Fruit fly (Drosophila melanogaster) whole organism, embryonic: ENCODE data around the gene CG4332.

Source experiments
- Aef1 ChIP-seq: fragments of 200-800 bp; sonication (Bioruptor generic); IDR thresholded peaks from 3 replicates; pipeline ENCODE4 v1.3.6; 2022; ENCODE audit warnings: missing biosample characterization, missing genetic modification characterization
- B-H1 ChIP-seq: fragments of 200-800 bp; sonication (Bioruptor generic); IDR thresholded peaks from 3 replicates; pipeline ENCODE4 v1.3.6; 2022; ENCODE audit warnings: missing biosample characterization, missing genetic modification characterization
- C15 ChIP-seq: fragments of 200-800 bp; sonication (Bioruptor generic); IDR thresholded peaks from 3 replicates; pipeline ENCODE4 v1.3.6; 2022; ENCODE audit warnings: missing biosample characterization, missing genetic modification characterization
- CG10462 ChIP-seq: fragments of 200-800 bp; sonication (Bioruptor generic); optimal IDR thresholded peaks from 2 replicates; lab custom pipeline; 2016; ENCODE audit warnings: missing biosample characterization, missing genetic modification characterization
- CG11504 ChIP-seq: fragments of 200-800 bp; sonication (Bioruptor generic); optimal IDR thresholded peaks from 3 replicates; lab custom pipeline; 2019; ENCODE audit warnings: missing biosample characterization, mild to moderate bottlenecking, missing genetic modification characterization, moderate library complexity
- CG13296 ChIP-seq: fragments of 200-800 bp; sonication (Bioruptor generic); optimal IDR thresholded peaks from 3 replicates; lab custom pipeline; 2018; ENCODE audit warnings: missing biosample characterization, mild to moderate bottlenecking, missing genetic modification characterization
- CG13894 ChIP-seq: fragments of 200-800 bp; sonication (Bioruptor generic); optimal IDR thresholded peaks from 3 replicates; lab custom pipeline; 2018; ENCODE audit warnings: missing biosample characterization, mild to moderate bottlenecking, missing genetic modification characterization, moderate library complexity
- CG14860 ChIP-seq: fragments of 200-800 bp; sonication (Bioruptor generic); IDR thresholded peaks from 3 replicates; pipeline ENCODE4 v1.3.6; 2022; ENCODE audit warnings: missing biosample characterization, missing genetic modification characterization; ENCODE audit not compliant: partially characterized antibody
- CG17829 ChIP-seq: fragments of 200-800 bp; optimal IDR thresholded peaks from 2 replicates; lab custom pipeline; 2019; ENCODE audit warnings: missing biosample characterization, mild to moderate bottlenecking, missing genetic modification characterization, moderate library complexity
- CG2678 ChIP-seq: fragments of 200-800 bp; sonication (Bioruptor generic); optimal IDR thresholded peaks from 3 replicates; lab custom pipeline; 2019; ENCODE audit warnings: missing biosample characterization, mild to moderate bottlenecking, missing genetic modification characterization, moderate library complexity
- CG31365 ChIP-seq: fragments of 200-800 bp; sonication (Bioruptor generic); optimal IDR thresholded peaks from 2 replicates; lab custom pipeline; 2018; ENCODE audit warnings: missing biosample characterization, mild to moderate bottlenecking, missing genetic modification characterization
- CG31388 ChIP-seq: fragments of 200-800 bp; sonication (Bioruptor generic); optimal IDR thresholded peaks from 2 replicates; lab custom pipeline; 2016; ENCODE audit warnings: missing biosample characterization, missing genetic modification characterization
- CG42726 ChIP-seq: fragments of 200-800 bp; sonication (Bioruptor generic); IDR thresholded peaks from 2 replicates; pipeline ENCODE4 v1.3.6; 2022; ENCODE audit warnings: missing biosample characterization, missing genetic modification characterization; ENCODE audit not compliant: partially characterized antibody
- CG6689 ChIP-seq: fragments of 200-800 bp; sonication (Bioruptor generic); IDR thresholded peaks from 2 replicates; pipeline ENCODE4 v1.3.6; 2022; ENCODE audit warnings: missing biosample characterization, missing genetic modification characterization
- CG6854 ChIP-seq: fragments of 200-800 bp; sonication (Bioruptor generic); optimal IDR thresholded peaks from 3 replicates; lab custom pipeline; 2017; ENCODE audit warnings: missing biosample characterization, mild to moderate bottlenecking, missing genetic modification characterization
- CG7271 ChIP-seq: fragments of 200-800 bp; sonication (Bioruptor generic); optimal IDR thresholded peaks from 2 replicates; lab custom pipeline; 2018; ENCODE audit warnings: missing biosample characterization, mild to moderate bottlenecking, missing genetic modification characterization, moderate library complexity
- CG7786 ChIP-seq: fragments of 200-800 bp; sonication (Bioruptor generic); optimal IDR thresholded peaks from 2 replicates; lab custom pipeline; 2016; ENCODE audit warnings: missing biosample characterization, missing genetic modification characterization
- CG8359 ChIP-seq: fragments of 200-800 bp; sonication (Bioruptor generic); optimal IDR thresholded peaks from 2 replicates; lab custom pipeline; 2017; ENCODE audit warnings: missing biosample characterization, mild to moderate bottlenecking, missing genetic modification characterization, borderline replicate concordance
- CG9932 ChIP-seq: fragments of 200-800 bp; sonication (Bioruptor generic); IDR thresholded peaks from 2 replicates; pipeline ENCODE4 v1.3.6; 2022; ENCODE audit warnings: missing biosample characterization, missing genetic modification characterization
- D19B ChIP-seq: fragments of 200-800 bp; sonication (Bioruptor generic); optimal IDR thresholded peaks from 2 replicates; lab custom pipeline; 2017; ENCODE audit warnings: missing biosample characterization, mild to moderate bottlenecking, missing genetic modification characterization
- Dp ChIP-seq: fragments of 200-800 bp; sonication (Bioruptor generic); optimal IDR thresholded peaks from 2 replicates; lab custom pipeline; 2018; ENCODE audit warnings: missing biosample characterization, mild to moderate bottlenecking, missing genetic modification characterization, moderate library complexity
- Gug ChIP-seq: fragments of 200-800 bp; sonication (Bioruptor generic); IDR thresholded peaks from 4 replicates; pipeline ENCODE4 v1.3.6; 2022; ENCODE audit warnings: missing biosample characterization, missing genetic modification characterization
- Jarid2 ChIP-seq: fragments of 200-800 bp; sonication (Bioruptor generic); optimal IDR thresholded peaks from 3 replicates; lab custom pipeline; 2017; ENCODE audit warnings: mild to moderate bottlenecking, missing biosample characterization, missing genetic modification reagents, missing genetic modification characterization
- Lim3 ChIP-seq: fragments of 200-800 bp; sonication (Bioruptor generic); IDR thresholded peaks from 2 replicates; pipeline ENCODE4 v1.3.6; 2022; ENCODE audit warnings: missing biosample characterization, missing genetic modification characterization
- MESR4 ChIP-seq: fragments of 200-800 bp; sonication (Bioruptor generic); optimal IDR thresholded peaks from 2 replicates; lab custom pipeline; 2018; ENCODE audit warnings: missing biosample characterization, mild to moderate bottlenecking, missing genetic modification characterization, moderate library complexity
- Med ChIP-seq: fragments of 200-800 bp; sonication (Bioruptor generic); peaks from one replicate; lab custom pipeline; 2016; ENCODE audit warnings: missing biosample characterization, missing genetic modification characterization, mild to moderate bottlenecking, inconsistent platforms, moderate library complexity
- Opbp ChIP-seq: fragments of 200-800 bp; sonication (Bioruptor generic); IDR thresholded peaks from 3 replicates; pipeline ENCODE4 v1.3.6; 2022; ENCODE audit warnings: missing biosample characterization, missing genetic modification characterization; ENCODE audit not compliant: partially characterized antibody
- Optix ChIP-seq: fragments of 200-800 bp; sonication (Bioruptor generic); IDR thresholded peaks from 3 replicates; pipeline ENCODE4 v1.3.6; 2022; ENCODE audit warnings: missing biosample characterization, missing genetic modification characterization
- Scr ChIP-seq: fragments of 200-800 bp; sonication (Bioruptor generic); IDR thresholded peaks from 2 replicates; pipeline ENCODE4 v1.3.6; 2022; ENCODE audit warnings: missing biosample characterization, missing genetic modification characterization; ENCODE audit not compliant: partially characterized antibody
- Sin3A ChIP-seq: fragments of >200 bp; optimal IDR thresholded peaks from 2 replicates; lab custom pipeline; 2018
- ara ChIP-seq: fragments of 200-800 bp; sonication (Bioruptor generic); IDR thresholded peaks from 2 replicates; pipeline ENCODE4 v1.3.6; 2022; ENCODE audit warnings: missing biosample characterization, missing genetic modification characterization
- bsh ChIP-seq, 2 experiments: fragments of 200-800 bp; sonication (Bioruptor generic); optimal IDR thresholded peaks; 2 replicates each; lab custom pipeline; 2017 to 2018; ENCODE audit warnings: mild to moderate bottlenecking in 2 of 2, missing biosample characterization in 2 of 2, missing genetic modification characterization in 2 of 2, moderate library complexity in 1 of 2
- chif ChIP-seq, 2 experiments: fragments of 200-800 bp; sonication (Bioruptor generic); optimal IDR thresholded peaks; 3 replicates each; lab custom pipeline; 2016; ENCODE audit warnings: missing biosample characterization in 2 of 2, missing genetic modification characterization in 2 of 2
- chinmo ChIP-seq: fragments of 200-800 bp; sonication (Bioruptor generic); IDR thresholded peaks from 4 replicates; pipeline ENCODE4 v1.3.6; 2022; ENCODE audit warnings: missing biosample characterization, missing genetic modification characterization; ENCODE audit not compliant: partially characterized antibody
- dm ChIP-seq: fragments of 200-800 bp; sonication (Bioruptor generic); optimal IDR thresholded peaks from 3 replicates; lab custom pipeline; 2016; ENCODE audit warnings: missing biosample characterization, missing genetic modification characterization
- exex ChIP-seq: fragments of 200-800 bp; sonication (Bioruptor generic); optimal IDR thresholded peaks from 4 replicates; lab custom pipeline; 2018; ENCODE audit warnings: missing biosample characterization, mild to moderate bottlenecking, missing genetic modification characterization, moderate library complexity
- fd64A ChIP-seq: fragments of 200-800 bp; sonication (Bioruptor generic); optimal IDR thresholded peaks from 3 replicates; lab custom pipeline; 2018; ENCODE audit warnings: missing biosample characterization, mild to moderate bottlenecking, missing genetic modification characterization
- gce ChIP-seq: fragments of 200-800 bp; sonication (Bioruptor generic); IDR thresholded peaks from 3 replicates; pipeline ENCODE4 v1.3.6; 2022; ENCODE audit warnings: missing biosample characterization, missing genetic modification characterization
- hbn ChIP-seq: fragments of 200-800 bp; sonication (Bioruptor generic); IDR thresholded peaks from 2 replicates; pipeline ENCODE4 v1.3.6; 2022; ENCODE audit warnings: missing biosample characterization, missing genetic modification characterization; ENCODE audit not compliant: partially characterized antibody
- jumu ChIP-seq: fragments of 200-800 bp; sonication (Bioruptor generic); optimal IDR thresholded peaks from 3 replicates; lab custom pipeline; 2016; ENCODE audit warnings: missing biosample characterization, missing genetic modification characterization
- kah ChIP-seq: fragments of 200-800 bp; sonication (Bioruptor generic); optimal IDR thresholded peaks from 2 replicates; lab custom pipeline; 2018; ENCODE audit warnings: missing biosample characterization, mild to moderate bottlenecking, missing genetic modification characterization
- kay ChIP-seq: fragments of 200-800 bp; sonication (Bioruptor generic); optimal IDR thresholded peaks from 2 replicates; lab custom pipeline; 2016; ENCODE audit warnings: missing biosample characterization, missing genetic modification characterization
- lilli ChIP-seq: fragments of 200-800 bp; sonication (Bioruptor generic); optimal IDR thresholded peaks from 3 replicates; lab custom pipeline; 2016; ENCODE audit warnings: missing biosample characterization, missing genetic modification characterization
- mam ChIP-seq: fragments of 200-800 bp; sonication (Bioruptor generic); optimal IDR thresholded peaks from 3 replicates; lab custom pipeline; 2016; ENCODE audit warnings: missing biosample characterization, missing genetic modification characterization
- pum ChIP-seq: fragments of 200-800 bp; sonication (Bioruptor generic); optimal IDR thresholded peaks from 2 replicates; lab custom pipeline; 2016; ENCODE audit warnings: missing biosample characterization, missing genetic modification characterization
- row ChIP-seq: fragments of 200-800 bp; sonication (Bioruptor generic); IDR thresholded peaks from 3 replicates; pipeline ENCODE4 v1.3.6; 2022; ENCODE audit warnings: missing biosample characterization, missing genetic modification characterization
- sens ChIP-seq: fragments of 200-800 bp; sonication (Bioruptor generic); peaks from one replicate; lab custom pipeline; 2016; ENCODE audit warnings: missing biosample characterization, missing genetic modification characterization
- sqz ChIP-seq: fragments of 200-800 bp; sonication (Bioruptor generic); optimal IDR thresholded peaks from 3 replicates; lab custom pipeline; 2018; ENCODE audit warnings: missing biosample characterization, mild to moderate bottlenecking, missing genetic modification characterization
- stc ChIP-seq: fragments of 200-800 bp; sonication (Bioruptor generic); IDR thresholded peaks from 2 replicates; pipeline ENCODE4 v1.3.6; 2022; ENCODE audit warnings: missing biosample characterization, missing genetic modification characterization
- ttk ChIP-seq: fragments of 200-800 bp; sonication (Bioruptor generic); IDR thresholded peaks from 2 replicates; pipeline ENCODE4 v2.1.2; 2022; ENCODE audit warnings: missing biosample characterization, missing genetic modification characterization
- wdn ChIP-seq: fragments of 200-800 bp; sonication (Bioruptor generic); IDR thresholded peaks from 2 replicates; pipeline ENCODE4 v1.3.6; 2022; ENCODE audit warnings: missing biosample characterization, missing genetic modification characterization

CG4332 gene

DNA sequence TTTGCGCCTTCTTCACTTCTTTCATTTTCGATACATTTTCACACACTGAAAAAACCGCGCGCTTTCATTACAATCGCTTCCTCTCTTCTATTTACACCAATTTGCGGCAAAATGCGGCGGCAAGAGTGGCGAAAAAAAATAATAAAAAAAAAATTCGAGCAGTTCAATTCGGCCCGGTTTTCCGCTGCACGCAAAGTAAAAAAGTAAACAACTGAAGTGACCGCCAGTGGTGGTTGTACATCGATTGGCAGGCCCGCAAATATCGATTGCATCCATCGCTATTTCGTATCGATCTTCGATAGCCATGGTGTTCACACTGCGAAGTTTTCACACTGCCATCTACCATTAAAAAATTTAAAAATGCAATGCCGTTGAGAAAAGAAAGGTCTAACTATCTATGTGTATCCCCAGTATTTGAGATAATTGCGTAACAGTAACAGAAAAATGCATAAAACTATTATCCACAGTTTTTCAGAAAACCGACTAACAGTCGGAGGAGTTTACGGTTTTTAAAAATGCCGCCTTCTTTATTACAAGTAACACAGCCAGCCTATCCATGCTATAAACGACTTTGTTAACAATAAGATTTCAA, 42.5 kb upstream of the CG4332 start, which contains the start of gene Chpf (continued):
- TF ChIP-seq CG10462 (GFP tag; lab: Kevin White, UChicago), result no peak
- TF ChIP-seq CG31388 (GFP tag; lab: Kevin White, UChicago), result no peak
- no peak for TF ChIP-seq exex (tag; lab: Kevin White, UChicago)
- TF ChIP-seq bsh (GFP tag; optimal IDR thresholded peaks at IDR 0.05; lab: Kevin White, UChicago), result peak in 1 of 2 experiments; percentile 25
- peak; percentile 88; the same call in 3 of the 4 replicates for TF ChIP-seq chinmo (GFP tag; lab: Robert Waterston, UW)
- TF ChIP-seq row (GFP tag; lab: Robert Waterston, UW), result peak; percentile 46; the same call in 2 of the 3 replicates
- TF ChIP-seq Scr (GFP tag; lab: Robert Waterston, UW), result peak; percentile 80
- TF ChIP-seq hbn, result peak; percentile 59
- TF ChIP-seq CG6689 (GFP tag; lab: Robert Waterston, UW), result no peak
- TF ChIP-seq Dp (GFP tag; lab: Kevin White, UChicago), result peak; percentile 70
- TF ChIP-seq CG2678, result no peak
- TF ChIP-seq chif (GFP tag; optimal IDR thresholded peaks at IDR 0.05; lab: Kevin White, UChicago), result no peak
- TF ChIP-seq jumu (GFP tag; lab: Kevin White, UChicago), result no peak
- TF ChIP-seq CG31365 (tag; lab: Kevin White, UChicago), result no peak
- peak; percentile 50 for TF ChIP-seq sqz
- TF ChIP-seq CG7786 (GFP tag; lab: Kevin White, UChicago), result no peak
- TF ChIP-seq Opbp (GFP tag; lab: Robert Waterston, UW), result peak; percentile 84
- TF ChIP-seq CG17829 (tag; lab: Kevin White, UChicago), result no peak
- TF ChIP-seq ara (GFP tag; lab: Robert Waterston, UW), result no peak
- peak; percentile 66 for TF ChIP-seq Jarid2 (GFP tag; lab: Kevin White, UChicago)
- TF ChIP-seq Sin3A (lab: Kevin White, UChicago), result peak; percentile 45
- TF ChIP-seq fd64A, result no peak
- no peak for TF ChIP-seq CG13296 (GFP tag; lab: Kevin White, UChicago)
- TF ChIP-seq CG9932 (GFP tag; lab: Robert Waterston, UW), result peak; percentile 49; the same call in 1 of the 2 replicates
- TF ChIP-seq dm (GFP tag; lab: Kevin White, UChicago), result no peak
- TF ChIP-seq gce (GFP tag; lab: Robert Waterston, UW), result no peak
- peak; percentile 87 for TF ChIP-seq Med (GFP tag; lab: Kevin White, UChicago)
- no peak for TF ChIP-seq kay (GFP tag; lab: Kevin White, UChicago)
- no peak for TF ChIP-seq ttk (GFP tag; lab: Robert Waterston, UW)
- peak; percentile 3 for TF ChIP-seq lilli (GFP tag; lab: Kevin White, UChicago)
- TF ChIP-seq CG6854 (GFP tag; lab: Kevin White, UChicago), result no peak
- TF ChIP-seq CG13894 (tag; lab: Kevin White, UChicago), result no peak
- no peak for TF ChIP-seq B-H1
- no peak for TF ChIP-seq Lim3 (GFP tag; lab: Robert Waterston, UW)
- no peak for TF ChIP-seq Aef1 (GFP tag; lab: Robert Waterston, UW)
- no peak for TF ChIP-seq C15 (GFP tag; lab: Robert Waterston, UW)
- TF ChIP-seq CG11504, result no peak
- TF ChIP-seq kah (GFP tag; lab: Kevin White, UChicago), result peak; percentile 80
- TF ChIP-seq D19B (GFP tag; lab: Kevin White, UChicago), result no peak
- TF ChIP-seq pum (GFP tag; lab: Kevin White, UChicago), result no peak
- TF ChIP-seq CG14860, result peak; percentile 78
- TF ChIP-seq mam (GFP tag; lab: Kevin White, UChicago), result peak; percentile 27
- TF ChIP-seq CG42726 (GFP tag; lab: Robert Waterston, UW), result peak; percentile 81
- TF ChIP-seq Optix (GFP tag; lab: Robert Waterston, UW), result no peak
- no peak for TF ChIP-seq stc
- TF ChIP-seq CG7271 (tag; lab: Kevin White, UChicago), result no peak
- no peak for TF ChIP-seq MESR4 (GFP tag; lab: Kevin White, UChicago)
- TF ChIP-seq sens, result peak; percentile 51
- no peak for TF ChIP-seq CG8359 (GFP tag; lab: Kevin White, UChicago)
- peak; percentile 4; the same call in 1 of the 4 replicates for TF ChIP-seq Gug (GFP tag; lab: Robert Waterston, UW)
- no peak for TF ChIP-seq wdn (GFP tag; lab: Robert Waterston, UW)
